Worm (Caenorhabditis elegans) whole organism, L3 larva: Measurements from ENCODE around the gene ptp-3.

ENCODE experiments used
- aly-2 ChIP-seq: fragments of 150-350 bp; optimal IDR thresholded peaks from 2 replicates; lab custom pipeline; 2014; ENCODE audit warnings: missing biosample characterization, missing genetic modification characterization
- ama-1 ChIP-seq: fragments of 150-350 bp; optimal IDR thresholded peaks from 2 replicates; lab custom pipeline; 2018
- ceh-82 ChIP-seq: fragments of 150-350 bp; optimal IDR thresholded peaks from 2 replicates; lab custom pipeline; 2014; ENCODE audit warnings: missing biosample characterization, missing genetic modification characterization
- lin-15B ChIP-seq: fragments of 150-350 bp; optimal IDR thresholded peaks from 2 replicates; lab custom pipeline; 2014; ENCODE audit warnings: missing biosample characterization, missing genetic modification characterization
- mdl-1 ChIP-seq: fragments of 150-350 bp; optimal IDR thresholded peaks from 2 replicates; lab custom pipeline; 2014; ENCODE audit warnings: missing biosample characterization, missing genetic modification characterization
- nhr-237 ChIP-seq: fragments of 150-350 bp; optimal IDR thresholded peaks from 2 replicates; lab custom pipeline; 2014; ENCODE audit warnings: missing biosample characterization, missing genetic modification characterization
- nhr-25 ChIP-seq: sonication (generic microtip); optimal IDR thresholded peaks from 2 replicates; lab custom pipeline; 2017; ENCODE audit warnings: missing biosample characterization, missing genetic modification characterization
- snpc-4 ChIP-seq: fragments of 150-350 bp; optimal IDR thresholded peaks from 2 replicates; lab custom pipeline; 2014; ENCODE audit warnings: missing biosample characterization, missing genetic modification characterization

DNA sequence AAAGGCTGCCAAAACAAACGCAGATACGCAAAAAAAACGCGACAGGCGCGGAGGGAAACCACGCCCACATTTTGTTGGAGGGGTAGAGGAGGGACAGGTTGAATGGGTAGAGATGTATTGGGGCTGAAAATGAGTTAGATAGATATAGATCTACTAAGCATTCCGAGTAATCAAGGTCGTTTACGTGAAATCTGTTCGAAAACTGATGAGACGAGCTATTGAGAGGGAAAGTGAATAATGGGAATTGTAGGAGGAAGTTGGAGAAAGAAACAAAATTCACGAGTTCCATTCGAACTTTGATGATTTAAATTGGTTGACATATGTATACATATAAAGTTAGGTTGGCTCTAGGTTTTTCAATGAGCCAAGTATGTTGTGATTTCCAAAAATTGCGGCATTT, 41.5 kb downstream of the ptp-3 start:
- TF ChIP-seq snpc-4 (tag; lab: Kevin White, UChicago) (no peak), lin-15B (tag; lab: Kevin White, UChicago) (no peak), nhr-237 (tag; lab: Kevin White, UChicago) (no peak), aly-2 (tag; lab: Kevin White, UChicago) (no peak), ceh-82 (tag; lab: Kevin White, UChicago) (no peak), ama-1 (lab: Kevin White, UChicago) (no peak), mdl-1 (tag; lab: Kevin White, UChicago) (no peak), nhr-25 (tag; lab: Kevin White, UChicago) (peak; percentile 51)
